Fruit fly (Drosophila melanogaster) whole organism, adult: ENCODE data around the gene CG4338.

Source experiments
- CG12768 ChIP-seq: fragments of 200-800 bp; sonication (Bioruptor generic); optimal IDR thresholded peaks from 2 replicates; lab custom pipeline; 2017; ENCODE audit warnings: missing biosample characterization, missing genetic modification characterization, mild to moderate bottlenecking, moderate library complexity, missing genetic modification reagents
- CG1620 ChIP-seq: fragments of 200-800 bp; sonication (Bioruptor generic); optimal IDR thresholded peaks from 2 replicates; lab custom pipeline; 2016; ENCODE audit warnings: missing biosample characterization, missing genetic modification characterization
- CG5204 ChIP-seq: fragments of 200-800 bp; sonication (Bioruptor generic); optimal IDR thresholded peaks from 2 replicates; lab custom pipeline; 2016; ENCODE audit warnings: missing biosample characterization, missing genetic modification characterization
- Crg-1 ChIP-seq: fragments of 200-800 bp; sonication (Bioruptor generic); optimal IDR thresholded peaks from 2 replicates; lab custom pipeline; 2016; ENCODE audit warnings: missing biosample characterization, missing genetic modification characterization
- Hr96 ChIP-seq: fragments of 200-800 bp; sonication (Bioruptor generic); optimal IDR thresholded peaks from 2 replicates; lab custom pipeline; 2016; ENCODE audit warnings: missing biosample characterization, missing genetic modification characterization
- cic ChIP-seq: fragments of 200-800 bp; sonication (Bioruptor generic); optimal IDR thresholded peaks from 2 replicates; lab custom pipeline; 2017; ENCODE audit warnings: missing biosample characterization, mild to moderate bottlenecking, missing genetic modification characterization, moderate library complexity
- tj ChIP-seq: fragments of 200-800 bp; sonication (Bioruptor generic); optimal IDR thresholded peaks from 3 replicates; lab custom pipeline; 2017; ENCODE audit warnings: missing biosample characterization, mild to moderate bottlenecking, missing genetic modification characterization, moderate library complexity
- toe ChIP-seq: fragments of 200-800 bp; sonication (Bioruptor generic); optimal IDR thresholded peaks from 2 replicates; lab custom pipeline; 2016; ENCODE audit warnings: missing biosample characterization, missing genetic modification characterization

DNA sequence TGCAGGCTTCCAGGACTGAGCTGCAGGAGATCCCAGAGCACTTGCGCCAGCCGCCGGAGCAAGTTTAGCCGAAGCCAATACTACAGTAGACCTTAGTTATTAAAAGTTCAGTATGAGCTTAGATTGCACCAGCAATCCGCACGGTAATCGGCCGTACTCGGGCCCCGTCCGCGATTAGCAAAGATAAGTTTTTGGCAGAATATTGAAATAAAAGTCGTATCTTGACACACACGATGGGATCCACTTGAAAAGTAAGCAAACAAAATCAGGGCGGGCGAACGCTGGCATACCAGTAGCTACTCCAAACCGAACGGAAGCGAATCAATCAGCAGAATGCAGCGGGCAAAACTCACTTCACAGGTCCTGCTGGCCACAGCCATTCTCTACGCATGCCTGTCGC lies 45.0 kb upstream of the CG4338 start, which contains the start of gene CG34316:
- TF ChIP-seq cic (no peak), CG1620 (no peak), Hr96 (GFP tag; lab: Kevin White, UChicago) (no peak), CG5204 (GFP tag; lab: Kevin White, UChicago) (no peak), tj (GFP tag; lab: Kevin White, UChicago) (no peak), CG12768 (GFP tag; lab: Kevin White, UChicago) (no peak), Crg-1 (GFP tag; lab: Kevin White, UChicago) (no peak), toe (no peak)
